Fruit fly (Drosophila melanogaster): Measurements from ENCODE around the gene yata.

The yata gene

DNA sequence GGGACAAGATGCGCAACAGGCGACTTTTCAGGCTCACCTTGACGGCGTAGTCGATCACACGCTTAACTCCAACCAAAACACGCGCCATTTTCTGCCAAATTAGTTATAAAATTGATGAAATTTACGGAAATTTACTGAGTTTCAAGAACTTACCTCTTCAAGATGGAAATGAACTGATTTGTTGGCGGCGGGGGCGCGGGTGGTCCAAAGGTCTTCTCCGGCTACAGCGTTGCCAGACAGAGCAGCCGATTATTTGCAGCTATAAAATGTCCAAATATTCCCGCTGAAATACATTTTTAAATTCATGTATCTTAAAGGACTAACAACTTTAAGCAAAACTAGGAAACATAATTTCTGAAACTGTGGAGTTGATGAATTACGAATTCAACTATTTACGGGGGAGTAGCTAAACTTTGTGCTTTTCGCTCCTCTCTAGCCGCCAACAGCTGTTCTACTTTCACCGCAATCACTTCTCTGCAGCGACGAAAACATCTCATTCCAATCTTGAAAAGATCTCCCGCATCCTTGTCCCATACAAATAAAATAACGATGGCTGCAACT, 53.8 kb downstream of the yata start, which contains the start of the genes Etfb and CG7789 (continued):
- peak; percentile 76 for TF ChIP-seq Ets97D (GFP tag; optimal IDR thresholded peaks at IDR 0.05)
- TF ChIP-seq CG2202 (tag; optimal IDR thresholded peaks at IDR 0.05) = peak; percentile 7
- TF ChIP-seq CG10321 (GFP tag; IDR thresholded peaks at IDR 0.05) = peak; percentile 54
- peak; percentile 52; the same call in 1 of the 2 replicates for TF ChIP-seq Atf6 (GFP tag; IDR thresholded peaks at IDR 0.05)
- TF ChIP-seq Stat92E (GFP tag; optimal IDR thresholded peaks at IDR 0.05) = no peak
- TF ChIP-seq ci (GFP tag; IDR thresholded peaks at IDR 0.05) = peak; percentile 88
- TF ChIP-seq gsb (GFP tag; IDR thresholded peaks at IDR 0.05) = peak; percentile 73
- peak; percentile 44 for TF ChIP-seq CG17186 (GFP tag; optimal IDR thresholded peaks at IDR 0.05)
- TF ChIP-seq CG42726 (GFP tag; IDR thresholded peaks at IDR 0.05; ENCODE audit: partially characterized antibody) = peak; percentile 60; the same call in 1 of the 2 replicates
- TF ChIP-seq sim (GFP tag; IDR thresholded peaks at IDR 0.05) = no peak
- no peak for TF ChIP-seq nerfin-1 (tag; optimal IDR thresholded peaks at IDR 0.05)
- peak; percentile 5 for TF ChIP-seq wek (GFP tag; optimal IDR thresholded peaks at IDR 0.05)
- TF ChIP-seq lbe (GFP tag; optimal IDR thresholded peaks at IDR 0.05) = no peak
- TF ChIP-seq CG12104 (GFP tag; optimal IDR thresholded peaks at IDR 0.05) = peak; percentile 51
- TF ChIP-seq da (GFP tag; optimal IDR thresholded peaks at IDR 0.05) = peak; percentile 63
- no peak for TF ChIP-seq Gsc (GFP tag; IDR thresholded peaks at IDR 0.05)
- TF ChIP-seq CG8924 (tag; optimal IDR thresholded peaks at IDR 0.05) = peak; percentile 36
- TF ChIP-seq tx (GFP tag; optimal IDR thresholded peaks at IDR 0.05) = peak; percentile 75
- TF ChIP-seq CG4707 (GFP tag; optimal IDR thresholded peaks at IDR 0.05) = no peak
- TF ChIP-seq pum (GFP tag; optimal IDR thresholded peaks at IDR 0.05) = peak; percentile 57
- TF ChIP-seq ap (GFP tag; IDR thresholded peaks at IDR 0.05) = peak; percentile 57
- TF ChIP-seq CG10959 (GFP tag; IDR thresholded peaks at IDR 0.05) = no peak
- peak; percentile 34 for TF ChIP-seq CG12236 (GFP tag; optimal IDR thresholded peaks at IDR 0.05)
- 0 out of 2 replicates have a peak, but pooled peaks have one; percentile 36 for TF ChIP-seq CG43689 (GFP tag; IDR thresholded peaks at IDR 0.05)
- TF ChIP-seq ase (GFP tag; IDR thresholded peaks at IDR 0.05) = peak; percentile 76; the same call in 2 of the 3 replicates
- TF ChIP-seq CG7357 (GFP tag; IDR thresholded peaks at IDR 0.05) = peak; percentile 56; the same call in 2 of the 3 replicates
- TF ChIP-seq CG8359 (GFP tag; optimal IDR thresholded peaks at IDR 0.05; ENCODE audit: borderline replicate concordance) = no peak
- peak; percentile 79 for TF ChIP-seq CG11247 (GFP tag; IDR thresholded peaks at IDR 0.05)
- no peak for TF ChIP-seq Sox102F (GFP tag; optimal IDR thresholded peaks at IDR 0.05)
- TF ChIP-seq bowl (GFP tag; IDR thresholded peaks at IDR 0.05) = peak; percentile 37; the same call in 1 of the 2 replicates
- peak; percentile 55 for TF ChIP-seq Atf-2 (GFP tag; optimal IDR thresholded peaks at IDR 0.05)
- no peak for TF ChIP-seq Elba2 (GFP tag; optimal IDR thresholded peaks at IDR 0.05)
- TF ChIP-seq lilli (GFP tag; optimal IDR thresholded peaks at IDR 0.05) = peak; percentile 88
- peak; percentile 69 for TF ChIP-seq stc (GFP tag; IDR thresholded peaks at IDR 0.05)
- peak; percentile 82 for TF ChIP-seq CG16813 (GFP tag; IDR thresholded peaks at IDR 0.05; ENCODE audit: partially characterized antibody)
- peak; percentile 98 for TF ChIP-seq crol (GFP tag; IDR thresholded peaks at IDR 0.05)
- TF ChIP-seq Sin3A (optimal IDR thresholded peaks at IDR 0.05) = peak; percentile 69
- TF ChIP-seq CG4404 (GFP tag; IDR thresholded peaks at IDR 0.05) = peak; percentile 70
- peak; percentile 78 to 87 for TF ChIP-seq Pdp1 (GFP tag; optimal IDR thresholded peaks at IDR 0.05)
- TF ChIP-seq Med (GFP tag) = peak; percentile 97
- TF ChIP-seq CG13123 (GFP tag; optimal IDR thresholded peaks at IDR 0.05) = no peak
- TF ChIP-seq amos (GFP tag; IDR thresholded peaks at IDR 0.05; ENCODE audit: partially characterized antibody) = peak; percentile 80
- TF ChIP-seq Camta (GFP tag; optimal IDR thresholded peaks at IDR 0.05) = peak; percentile 62
- TF ChIP-seq CG6683 (GFP tag; optimal IDR thresholded peaks at IDR 0.05) = no peak
- TF ChIP-seq Dip2 (GFP tag; IDR thresholded peaks at IDR 0.05) = peak; percentile 29; the same call in 1 of the 2 replicates
- TF ChIP-seq B-H2 (GFP tag; optimal IDR thresholded peaks at IDR 0.05) = no peak
- peak; percentile 83 for TF ChIP-seq mam (GFP tag; optimal IDR thresholded peaks at IDR 0.05)
- no peak for TF ChIP-seq HLHmδ (GFP tag; optimal IDR thresholded peaks at IDR 0.05)
- TF ChIP-seq CG3281 (GFP tag; optimal IDR thresholded peaks at IDR 0.05) = no peak
- TF ChIP-seq inv (GFP tag; IDR thresholded peaks at IDR 0.05; ENCODE audit: partially characterized antibody) = peak; percentile 71

Measured in whole organism, embryonic.